Worm (Caenorhabditis elegans) whole organism, L1 larva: ENCODE data around the gene cky-1.

Source experiments
- aha-1 ChIP-seq: fragments of 150-350 bp; optimal IDR thresholded peaks from 2 replicates; lab custom pipeline; 2014; ENCODE audit warnings: missing biosample characterization, missing genetic modification characterization
- ama-1 ChIP-seq: fragments of 150-350 bp; optimal IDR thresholded peaks from 2 replicates; lab custom pipeline; 2014
- lin-35 ChIP-seq, 2 experiments: fragments of 150-350 bp; optimal IDR thresholded peaks; 2 replicates each; lab custom pipeline; 2014; ENCODE audit warnings: missing biosample characterization in 2 of 2, missing genetic modification characterization in 2 of 2, missing genetic modification reagents in 2 of 2
- nhr-11 ChIP-seq: fragments of 150-350 bp; optimal IDR thresholded peaks from 2 replicates; lab custom pipeline; 2014; ENCODE audit warnings: missing biosample characterization, missing genetic modification characterization
- skn-1 ChIP-seq: fragments of 150-350 bp; optimal IDR thresholded peaks from 2 replicates; lab custom pipeline; 2014; ENCODE audit warnings: missing biosample characterization, missing genetic modification characterization
- sptf-1 ChIP-seq: fragments of 150-350 bp; optimal IDR thresholded peaks from 2 replicates; lab custom pipeline; 2014; ENCODE audit warnings: missing biosample characterization, missing genetic modification characterization

DNA sequence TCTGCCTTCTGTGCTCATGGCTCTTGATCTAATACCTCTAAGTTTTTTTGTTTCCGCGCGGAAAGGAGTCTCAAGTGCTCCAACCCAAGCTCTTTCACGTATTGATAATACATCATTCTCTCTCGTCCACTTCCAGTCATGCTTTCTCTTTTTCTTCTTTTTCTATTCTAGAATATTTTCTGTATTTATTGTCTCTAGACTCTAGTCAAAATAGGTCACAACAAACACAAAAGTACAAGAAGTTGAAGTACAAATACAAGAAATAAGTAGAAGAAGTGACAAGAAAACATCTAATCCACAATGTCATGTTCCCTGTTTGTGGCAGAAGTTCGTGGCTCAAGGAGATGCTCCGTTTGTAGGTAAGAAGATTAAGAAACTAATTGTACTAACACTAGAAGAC, 36.7 kb downstream of the cky-1 start, which contains the start of gene ZC455.1:
- no peak for TF ChIP-seq lin-35 (GFP tag; optimal IDR thresholded peaks at IDR 0.05; lab: Kevin White, UChicago)
- no peak for TF ChIP-seq skn-1 (tag; lab: Kevin White, UChicago)
- no peak for TF ChIP-seq aha-1
- TF ChIP-seq nhr-11 (tag; lab: Kevin White, UChicago): no peak
- TF ChIP-seq ama-1 (lab: Kevin White, UChicago): no peak
- no peak for TF ChIP-seq sptf-1 (tag; lab: Kevin White, UChicago)
